Fruit fly (Drosophila melanogaster) Kc167 (cell line): ENCODE data around the gene CG34303.

ENCODE experiments used
- Myc ChIP-seq: fragments of >200 bp; optimal IDR thresholded peaks from 2 replicates; lab custom pipeline; 2017; ENCODE audit warnings: missing external identifiers
- insv ChIP-seq: fragments of >200 bp; optimal IDR thresholded peaks from 3 replicates; lab custom pipeline; 2018; ENCODE audit warnings: missing external identifiers
- psq ChIP-seq: fragments of >200 bp; optimal IDR thresholded peaks from 2 replicates; lab custom pipeline; 2017; ENCODE audit warnings: missing external identifiers
- ttk ChIP-seq: sonication (Bioruptor generic); optimal IDR thresholded peaks from 2 replicates; lab custom pipeline; 2017; ENCODE audit warnings: missing external identifiers

DNA sequence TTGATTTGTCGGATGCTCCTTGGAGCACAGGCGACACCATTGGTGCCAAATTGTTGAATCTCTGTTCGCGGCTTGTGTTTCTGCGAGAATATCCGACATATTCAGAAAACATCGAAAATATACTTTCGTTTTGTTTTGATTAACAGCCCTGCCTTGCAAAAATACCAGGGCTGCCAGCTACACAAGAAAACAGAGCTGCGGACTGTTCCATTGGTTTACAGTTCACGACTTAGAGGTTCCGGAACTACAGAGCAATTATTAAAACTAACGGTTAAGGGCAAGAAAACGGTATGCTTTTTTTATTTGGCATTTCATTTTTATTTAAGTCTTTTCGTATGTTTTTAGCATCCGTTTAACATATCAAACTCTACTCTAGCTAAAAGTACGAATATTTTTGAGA lies 9.5 kb upstream of the CG34303 start, which contains the start of gene CG6254:
- TF ChIP-seq psq: no peak
- no peak for TF ChIP-seq Myc (lab: Kevin White, UChicago)
- TF ChIP-seq insv (lab: Kevin White, UChicago): no peak
- TF ChIP-seq ttk (lab: Kevin White, UChicago): no peak
